Fruit fly (Drosophila melanogaster) whole organism, embryonic: ENCODE results near the gene fred.

Source experiments
- Ada2b ChIP-seq: fragments of 200-800 bp; sonication (Bioruptor generic); IDR thresholded peaks from 2 replicates; pipeline ENCODE4 v1.3.6; 2022; ENCODE audit warnings: missing biosample characterization, missing genetic modification characterization
- Awh ChIP-seq: fragments of 200-800 bp; sonication (Bioruptor generic); IDR thresholded peaks from 2 replicates; pipeline ENCODE4, ENCODE4 v1.3.6; 2022; ENCODE audit warnings: missing biosample characterization, missing genetic modification characterization
- CG11504 ChIP-seq: fragments of 200-800 bp; sonication (Bioruptor generic); optimal IDR thresholded peaks from 3 replicates; lab custom pipeline; 2019; ENCODE audit warnings: missing biosample characterization, mild to moderate bottlenecking, missing genetic modification characterization, moderate library complexity
- CG11560 ChIP-seq: fragments of 200-800 bp; sonication (Bioruptor generic); IDR thresholded peaks from 3 replicates; pipeline ENCODE4 v1.3.6; 2022; ENCODE audit warnings: missing biosample characterization, missing genetic modification characterization
- CG14441 ChIP-seq: fragments of 200-800 bp; sonication (Bioruptor generic); IDR thresholded peaks from 2 replicates; pipeline ENCODE4 v1.3.6; 2022; ENCODE audit warnings: missing biosample characterization, missing genetic modification characterization
- CG17359 ChIP-seq: fragments of 200-800 bp; sonication (Bioruptor generic); optimal IDR thresholded peaks from 3 replicates; lab custom pipeline; 2018; ENCODE audit warnings: missing biosample characterization, mild to moderate bottlenecking, missing genetic modification characterization, moderate library complexity
- CG1792 ChIP-seq: fragments of 200-800 bp; sonication (Bioruptor generic); optimal IDR thresholded peaks from 2 replicates; lab custom pipeline; 2016; ENCODE audit warnings: missing biosample characterization, missing genetic modification characterization
- CG18599 ChIP-seq: fragments of 200-800 bp; sonication (Bioruptor generic); optimal IDR thresholded peaks from 3 replicates; lab custom pipeline; 2017; ENCODE audit warnings: missing biosample characterization, missing genetic modification characterization, mild to moderate bottlenecking, moderate library complexity, missing genetic modification reagents
- CG18619 ChIP-seq: fragments of 200-800 bp; sonication (Bioruptor generic); optimal IDR thresholded peaks from 3 replicates; lab custom pipeline; 2017; ENCODE audit warnings: missing biosample characterization, mild to moderate bottlenecking, missing genetic modification characterization
- CG30403 ChIP-seq: fragments of 200-800 bp; sonication (Bioruptor generic); optimal IDR thresholded peaks from 3 replicates; lab custom pipeline; 2016; ENCODE audit warnings: missing biosample characterization, missing genetic modification characterization
- CG34422 ChIP-seq: fragments of 200-800 bp; sonication (Bioruptor generic); IDR thresholded peaks from 3 replicates; pipeline ENCODE4 v1.3.6; 2022; ENCODE audit warnings: missing biosample characterization, missing genetic modification characterization
- CG4328 ChIP-seq: fragments of 200-800 bp; sonication (Bioruptor generic); optimal IDR thresholded peaks from 3 replicates; lab custom pipeline; 2017; ENCODE audit warnings: missing biosample characterization, missing genetic modification reagents, missing genetic modification characterization
- CG6765 ChIP-seq: fragments of 200-800 bp; sonication (Bioruptor generic); optimal IDR thresholded peaks from 3 replicates; lab custom pipeline; 2017; ENCODE audit warnings: missing biosample characterization, mild to moderate bottlenecking, missing genetic modification characterization
- CG7357 ChIP-seq: fragments of 200-800 bp; sonication (Bioruptor generic); IDR thresholded peaks from 3 replicates; pipeline ENCODE4 v1.3.6; 2022; ENCODE audit warnings: missing biosample characterization, missing genetic modification characterization
- CG7372 ChIP-seq: fragments of 200-800 bp; sonication (Bioruptor generic); IDR thresholded peaks from 2 replicates; pipeline ENCODE4 v1.3.6; 2022; ENCODE audit warnings: missing biosample characterization, missing genetic modification characterization
- CG7963 ChIP-seq: fragments of 200-800 bp; sonication (Bioruptor generic); IDR thresholded peaks from 3 replicates; pipeline ENCODE4 v1.3.6; 2022; ENCODE audit warnings: missing biosample characterization, missing genetic modification characterization; ENCODE audit not compliant: partially characterized antibody
- Deaf1 ChIP-seq: fragments of 200-800 bp; optimal IDR thresholded peaks from 3 replicates; lab custom pipeline; 2019; ENCODE audit warnings: missing biosample characterization, mild to moderate bottlenecking, missing genetic modification characterization, moderate library complexity
- E2f2 ChIP-seq: fragments of 200-800 bp; sonication (Bioruptor generic); IDR thresholded peaks from 2 replicates; pipeline ENCODE4 v1.3.6; 2022; ENCODE audit warnings: missing biosample characterization, missing genetic modification characterization
- Ets65A ChIP-seq: fragments of 200-800 bp; sonication (Bioruptor generic); peaks from one replicate; lab custom pipeline; 2016; ENCODE audit warnings: missing biosample characterization, missing genetic modification characterization
- Ets97D ChIP-seq: fragments of 200-800 bp; sonication (Bioruptor generic); optimal IDR thresholded peaks from 3 replicates; lab custom pipeline; 2016; ENCODE audit warnings: missing biosample characterization, missing genetic modification characterization
- Fer2 ChIP-seq: fragments of 200-800 bp; sonication (Bioruptor generic); optimal IDR thresholded peaks from 2 replicates; lab custom pipeline; 2018; ENCODE audit warnings: missing biosample characterization, mild to moderate bottlenecking, missing genetic modification characterization, moderate library complexity
- HLH3B ChIP-seq: fragments of 200-800 bp; sonication (Bioruptor generic); IDR thresholded peaks from 2 replicates; pipeline ENCODE4 v1.3.6; 2022; ENCODE audit warnings: missing biosample characterization, missing genetic modification characterization
- Hr39 ChIP-seq: fragments of >200 bp; optimal IDR thresholded peaks from 2 replicates; lab custom pipeline; 2017
- Hr51 ChIP-seq, 2 experiments: fragments of 200-800 bp; sonication (Bioruptor generic); optimal IDR thresholded peaks; 2 replicates in 1 of 2; 3 replicates in 1 of 2; lab custom pipeline; 2016 to 2018; ENCODE audit warnings: missing biosample characterization in 2 of 2, missing genetic modification characterization in 2 of 2, mild to moderate bottlenecking in 1 of 2, moderate library complexity in 1 of 2
- Meics ChIP-seq: fragments of 200-800 bp; sonication (Bioruptor generic); optimal IDR thresholded peaks from 2 replicates; lab custom pipeline; 2017; ENCODE audit warnings: missing biosample characterization, mild to moderate bottlenecking, missing genetic modification characterization
- NFAT ChIP-seq: fragments of 200-800 bp; sonication (Bioruptor generic); IDR thresholded peaks from 2 replicates; pipeline ENCODE4 v1.3.6; 2022; ENCODE audit warnings: missing biosample characterization, missing genetic modification characterization
- Nf-YC ChIP-seq: fragments of 200-800 bp; optimal IDR thresholded peaks from 3 replicates; lab custom pipeline; 2019; ENCODE audit warnings: missing biosample characterization, mild to moderate bottlenecking, missing genetic modification characterization, moderate library complexity
- Six4 ChIP-seq: fragments of 200-800 bp; sonication (Bioruptor generic); optimal IDR thresholded peaks from 2 replicates; lab custom pipeline; 2016; ENCODE audit warnings: missing biosample characterization, missing genetic modification characterization
- Sox100B ChIP-seq: fragments of 200-800 bp; sonication (Bioruptor generic); optimal IDR thresholded peaks from 3 replicates; lab custom pipeline; 2018; ENCODE audit warnings: missing biosample characterization, mild to moderate bottlenecking, missing genetic modification characterization
- Trl ChIP-seq, 3 experiments: fragments of >200 bp in 2 of 3; fragments of 200-800 bp in 1 of 3; sonication (Bioruptor generic) in 1 of 3; optimal IDR thresholded peaks; 2 replicates in 1 of 3; 3 replicates in 2 of 3; lab custom pipeline; 2016 to 2017; ENCODE audit warnings: missing biosample characterization in 1 of 3, missing genetic modification characterization in 1 of 3
- ci ChIP-seq: fragments of 200-800 bp; sonication (Bioruptor generic); IDR thresholded peaks from 3 replicates; pipeline ENCODE4 v1.3.6; 2022; ENCODE audit warnings: missing biosample characterization, missing genetic modification characterization
- crol ChIP-seq: fragments of 200-800 bp; sonication (Bioruptor generic); IDR thresholded peaks from 2 replicates; pipeline ENCODE4 v1.3.6; 2022; ENCODE audit warnings: missing biosample characterization, missing genetic modification characterization
- dmrt99B ChIP-seq: fragments of 200-800 bp; sonication (Bioruptor generic); optimal IDR thresholded peaks from 2 replicates; lab custom pipeline; 2018; ENCODE audit warnings: missing biosample characterization, mild to moderate bottlenecking, missing genetic modification characterization, moderate library complexity
- dpn ChIP-seq, 2 experiments: fragments of 200-800 bp; sonication (Bioruptor generic); optimal IDR thresholded peaks; 3 replicates each; lab custom pipeline; 2016; ENCODE audit warnings: missing biosample characterization in 2 of 2, missing genetic modification characterization in 2 of 2
- dysf ChIP-seq: fragments of 200-800 bp; sonication (Bioruptor generic); IDR thresholded peaks from 3 replicates; pipeline ENCODE4 v1.3.6; 2022; ENCODE audit warnings: missing biosample characterization, missing genetic modification characterization
- esg ChIP-seq: fragments of 200-800 bp; sonication (Bioruptor generic); conservative IDR thresholded peaks from 2 replicates; pipeline ENCODE4 v1.3.6; 2022; ENCODE audit warnings: missing biosample characterization, missing genetic modification characterization
- eyg ChIP-seq: fragments of 200-800 bp; sonication (Bioruptor generic); optimal IDR thresholded peaks from 3 replicates; lab custom pipeline; 2016; ENCODE audit warnings: missing biosample characterization, missing genetic modification characterization
- gro ChIP-seq: fragments of 200-800 bp; sonication (Bioruptor generic); optimal IDR thresholded peaks from 2 replicates; lab custom pipeline; 2016; ENCODE audit warnings: missing biosample characterization, missing genetic modification characterization
- lmd ChIP-seq: fragments of 200-800 bp; sonication (Bioruptor generic); IDR thresholded peaks from 2 replicates; pipeline ENCODE4 v1.3.6; 2022; ENCODE audit warnings: missing biosample characterization, missing genetic modification characterization
- nau ChIP-seq: fragments of 200-800 bp; sonication (Bioruptor generic); optimal IDR thresholded peaks from 3 replicates; lab custom pipeline; 2017; ENCODE audit warnings: missing biosample characterization, mild to moderate bottlenecking, missing genetic modification characterization, missing genetic modification reagents
- pita ChIP-seq: fragments of 200-800 bp; sonication (Bioruptor generic); optimal IDR thresholded peaks from 2 replicates; lab custom pipeline; 2017; ENCODE audit warnings: missing biosample characterization, mild to moderate bottlenecking, missing genetic modification characterization
- row ChIP-seq: fragments of 200-800 bp; sonication (Bioruptor generic); IDR thresholded peaks from 3 replicates; pipeline ENCODE4 v1.3.6; 2022; ENCODE audit warnings: missing biosample characterization, missing genetic modification characterization
- sc ChIP-seq, 3 experiments: fragments of >200 bp in 2 of 3; fragments of 200-800 bp in 1 of 3; sonication (Bioruptor generic) in 1 of 3; optimal IDR thresholded peaks; 2 replicates in 2 of 3; 3 replicates in 1 of 3; lab custom pipeline; 2017; ENCODE audit warnings: mild to moderate bottlenecking in 1 of 3, missing biosample characterization in 1 of 3, missing genetic modification characterization in 1 of 3, missing genetic modification reagents in 1 of 3
- sens-2 ChIP-seq: fragments of 200-800 bp; sonication (Bioruptor generic); IDR thresholded peaks from 2 replicates; pipeline ENCODE4 v1.3.6; 2022; ENCODE audit warnings: missing biosample characterization, missing genetic modification characterization
- tna ChIP-seq: fragments of 200-800 bp; sonication (Bioruptor generic); IDR thresholded peaks from 2 replicates; pipeline ENCODE4 v1.3.6; 2022; ENCODE audit warnings: missing biosample characterization, missing genetic modification characterization; ENCODE audit not compliant: partially characterized antibody
- tx ChIP-seq: fragments of 200-800 bp; sonication (Bioruptor generic); optimal IDR thresholded peaks from 2 replicates; lab custom pipeline; 2016; ENCODE audit warnings: missing biosample characterization, missing genetic modification characterization
- unpg ChIP-seq: fragments of 200-800 bp; sonication (Bioruptor generic); optimal IDR thresholded peaks from 3 replicates; lab custom pipeline; 2018; ENCODE audit warnings: missing biosample characterization, mild to moderate bottlenecking, missing genetic modification characterization, moderate library complexity

The fred gene

DNA sequence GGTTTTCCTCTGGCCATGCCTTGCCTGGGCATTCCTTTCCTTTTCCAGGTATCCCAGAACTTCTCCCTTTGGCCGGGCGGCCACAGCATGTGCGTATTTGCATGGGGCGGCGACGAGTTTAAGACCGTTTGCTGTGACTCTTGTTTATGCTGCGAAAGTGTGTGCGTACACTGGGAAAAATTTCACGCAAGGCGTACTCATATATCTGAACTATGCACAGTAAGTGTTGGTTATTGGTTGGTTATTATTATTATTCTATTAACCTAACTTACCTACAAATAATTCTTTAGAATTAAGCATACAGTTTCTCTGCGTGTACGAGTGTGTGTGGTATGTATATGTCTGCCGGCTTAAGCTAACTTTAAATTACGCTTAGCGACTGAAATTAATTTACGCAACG is 49.4 kb downstream of the fred start (continued):
- TF ChIP-seq sens-2 (no peak), Six4 (GFP tag; lab: Kevin White, UChicago) (no peak), CG7357 (GFP tag; lab: Robert Waterston, UW) (0 out of 3 replicates have a peak, but pooled peaks have one; percentile 32), row (GFP tag; lab: Robert Waterston, UW) (peak; percentile 22; the same call in 1 of the 3 replicates), CG4328 (GFP tag; lab: Kevin White, UChicago) (no peak), CG18599 (GFP tag; lab: Kevin White, UChicago) (peak; percentile 52), pita (GFP tag; lab: Kevin White, UChicago) (no peak), Meics (peak; percentile 13), HLH3B (peak; percentile 16; the same call in 1 of the 2 replicates), CG14441 (GFP tag; lab: Robert Waterston, UW) (0 out of 2 replicates have a peak, but pooled peaks have one; percentile 31), CG7963 (GFP tag; lab: Robert Waterston, UW) (no peak), Trl (optimal IDR thresholded peaks at IDR 0.05; lab: Kevin White, UChicago) (no peak), Trl (GFP tag; optimal IDR thresholded peaks at IDR 0.05; lab: Kevin White, UChicago) (no peak), esg (GFP tag; lab: Robert Waterston, UW) (peak; percentile 26; the same call in 1 of the 2 replicates), Hr51 (GFP tag; optimal IDR thresholded peaks at IDR 0.05; lab: Kevin White, UChicago) (peak in 1 of 2 experiments; percentile 8), dmrt99B (tag; lab: Kevin White, UChicago) (peak; percentile 17), CG11504 (tag; lab: Kevin White, UChicago) (peak; percentile 23), Nf-YC (tag; lab: Kevin White, UChicago) (no peak)

DNA sequence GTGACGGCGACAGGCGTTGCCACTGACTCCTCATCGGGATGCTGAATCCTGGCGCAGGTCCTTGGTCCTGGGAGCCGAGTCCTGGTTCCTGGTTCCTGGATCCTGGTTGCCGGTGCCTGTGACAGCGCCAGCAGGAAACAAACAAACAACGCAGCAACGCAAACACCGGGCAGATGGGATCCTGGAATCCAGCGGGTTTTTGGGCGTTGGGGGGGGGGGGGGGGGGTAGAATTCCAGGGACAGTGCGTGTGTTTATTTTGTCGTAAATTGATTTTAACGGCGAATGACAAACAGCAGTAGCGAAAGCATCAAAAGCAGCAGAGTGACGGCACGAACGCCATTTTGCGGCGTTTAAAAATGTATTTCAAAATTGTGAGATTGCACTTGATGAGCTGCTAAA is 51.2 kb downstream of the fred start:
- TF ChIP-seq dysf (GFP tag; lab: Robert Waterston, UW) (no peak), crol (GFP tag; lab: Robert Waterston, UW) (0 out of 2 replicates have a peak, but pooled peaks have one; percentile 9), Ets97D (GFP tag; lab: Kevin White, UChicago) (no peak), CG1792 (GFP tag; lab: Kevin White, UChicago) (no peak), E2f2 (GFP tag; lab: Robert Waterston, UW) (no peak), unpg (GFP tag; lab: Kevin White, UChicago) (no peak), Hr39 (lab: Kevin White, UChicago) (peak; percentile 78), sc (optimal IDR thresholded peaks at IDR 0.05; lab: Kevin White, UChicago) (no peak), sc (GFP tag; optimal IDR thresholded peaks at IDR 0.05; lab: Kevin White, UChicago) (no peak), NFAT (GFP tag; lab: Robert Waterston, UW) (no peak)

DNA sequence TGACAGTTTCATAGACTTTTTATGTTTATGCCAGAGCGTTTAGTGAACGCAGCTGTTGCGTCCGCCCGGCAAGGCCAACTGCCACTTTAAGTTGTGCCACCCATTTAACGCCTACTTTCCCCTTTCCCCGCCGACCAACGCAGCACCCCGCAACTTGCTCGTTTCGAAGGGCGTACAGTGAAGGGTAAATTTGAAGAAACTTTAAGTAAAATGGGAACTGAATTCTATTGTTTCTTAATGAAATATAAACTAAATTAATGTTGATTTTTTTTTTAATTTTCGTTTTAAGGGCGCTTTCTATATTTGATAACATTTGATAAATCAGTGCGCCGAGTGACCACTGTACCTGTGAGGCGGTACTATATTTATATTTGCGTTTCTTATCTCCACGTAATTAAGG is 52.7 kb downstream of the fred start:
- TF ChIP-seq nau (no peak), CG6765 (peak; percentile 11), tna (GFP tag; lab: Robert Waterston, UW) (no peak), Fer2 (tag; lab: Kevin White, UChicago) (peak; percentile 44), Deaf1 (tag; lab: Kevin White, UChicago) (no peak), Meics (peak; percentile 49), dpn (GFP tag; optimal IDR thresholded peaks at IDR 0.05; lab: Kevin White, UChicago) (no peak), Ada2b (peak; percentile 57; the same call in 1 of the 2 replicates), lmd (GFP tag; lab: Robert Waterston, UW) (peak; percentile 40; the same call in 1 of the 2 replicates), ci (GFP tag; lab: Robert Waterston, UW) (0 out of 3 replicates have a peak, but pooled peaks have one; percentile 39), eyg (no peak), CG7372 (GFP tag; lab: Robert Waterston, UW) (0 out of 2 replicates have a peak, but pooled peaks have one; percentile 7), dmrt99B (tag; lab: Kevin White, UChicago) (peak; percentile 58), CG30403 (GFP tag; lab: Kevin White, UChicago) (peak; percentile 1), CG34422 (0 out of 3 replicates have a peak, but pooled peaks have one; percentile 47), Sox100B (GFP tag; lab: Kevin White, UChicago) (peak; percentile 10), Awh (GFP tag; lab: Robert Waterston, UW) (peak; percentile 47; the same call in 1 of the 2 replicates), gro (GFP tag; lab: Kevin White, UChicago) (peak; percentile 24), CG18599 (GFP tag; lab: Kevin White, UChicago) (peak; percentile 82), CG11560 (tag; lab: Robert Waterston, UW) (0 out of 3 replicates have a peak, but pooled peaks have one; percentile 38), tx (GFP tag; lab: Kevin White, UChicago) (no peak), Ets65A (peak; percentile 72), CG18619 (no peak), CG17359 (peak; percentile 34)
